Worm (Caenorhabditis elegans) whole organism, L2 larva: ENCODE measurements around the gene Y43F8B.23.

Experiments used
- C34F6.9 ChIP-seq: fragments of 150-350 bp; optimal IDR thresholded peaks from 2 replicates; lab custom pipeline; 2014; ENCODE audit warnings: missing biosample characterization, missing genetic modification characterization
- F13H6.1 ChIP-seq: sonication (generic microtip); optimal IDR thresholded peaks from 2 replicates; lab custom pipeline; 2016; ENCODE audit warnings: missing genetic modification characterization, missing compliant biosample characterization
- R02D3.7 ChIP-seq: fragments of 150-350 bp; optimal IDR thresholded peaks from 2 replicates; lab custom pipeline; 2014; ENCODE audit warnings: missing biosample characterization, missing genetic modification characterization
- Y55F3AM.14 ChIP-seq: fragments of 200-800 bp; sonication (Bioruptor generic); optimal IDR thresholded peaks from 2 replicates; lab custom pipeline; 2018; ENCODE audit warnings: mild to moderate bottlenecking, missing genetic modification characterization, missing compliant biosample characterization
- ZK546.5 ChIP-seq: sonication (generic microtip); optimal IDR thresholded peaks from 2 replicates; lab custom pipeline; 2017; ENCODE audit warnings: missing biosample characterization, missing genetic modification characterization
- aly-2 ChIP-seq: fragments of 150-350 bp; optimal IDR thresholded peaks from 2 replicates; lab custom pipeline; 2014; ENCODE audit warnings: missing biosample characterization, missing genetic modification characterization
- ama-1 ChIP-seq: fragments of 150-350 bp; optimal IDR thresholded peaks from 2 replicates; lab custom pipeline; 2018; ENCODE audit warnings: inconsistent platforms
- blmp-1 ChIP-seq: sonication (generic microtip); optimal IDR thresholded peaks from 2 replicates; lab custom pipeline; 2017; ENCODE audit warnings: missing genetic modification characterization, mild to moderate bottlenecking, missing compliant biosample characterization, antibody characterized with exemption, moderate library complexity; ENCODE audit not compliant: insufficient read depth
- ceh-16 ChIP-seq: fragments of 150-350 bp; optimal IDR thresholded peaks from 2 replicates; lab custom pipeline; 2014; ENCODE audit warnings: missing biosample characterization, missing genetic modification characterization
- ceh-82 ChIP-seq: fragments of 150-350 bp; optimal IDR thresholded peaks from 2 replicates; lab custom pipeline; 2014; ENCODE audit warnings: missing biosample characterization, missing genetic modification characterization
- crh-2 ChIP-seq: sonication (generic microtip); optimal IDR thresholded peaks from 2 replicates; lab custom pipeline; 2017; ENCODE audit warnings: missing biosample characterization, missing genetic modification characterization
- egl-27 ChIP-seq: sonication (generic microtip); optimal IDR thresholded peaks from 3 replicates; lab custom pipeline; 2017; ENCODE audit warnings: missing biosample characterization, missing genetic modification reagents, missing genetic modification characterization
- elt-1 ChIP-seq: fragments of 150-350 bp; optimal IDR thresholded peaks from 2 replicates; lab custom pipeline; 2014; ENCODE audit warnings: missing biosample characterization, missing genetic modification characterization
- elt-3 ChIP-seq: sonication (generic microtip); optimal IDR thresholded peaks from 2 replicates; lab custom pipeline; 2017; ENCODE audit warnings: missing biosample characterization, missing genetic modification characterization
- gmeb-1 ChIP-seq: fragments of 150-350 bp; optimal IDR thresholded peaks from 2 replicates; lab custom pipeline; 2014; ENCODE audit warnings: missing biosample characterization, missing genetic modification characterization
- lin-13 ChIP-seq: fragments of 150-350 bp; optimal IDR thresholded peaks from 2 replicates; lab custom pipeline; 2014; ENCODE audit warnings: missing biosample characterization, missing genetic modification reagents, missing genetic modification characterization
- lin-39 ChIP-seq: fragments of 150-350 bp; optimal IDR thresholded peaks from 2 replicates; lab custom pipeline; 2014; ENCODE audit warnings: missing biosample characterization, missing genetic modification reagents, missing genetic modification characterization
- lsy-2 ChIP-seq, 2 experiments: fragments of 150-350 bp in 1 of 2; sonication (generic microtip) in 1 of 2; optimal IDR thresholded peaks; 2 replicates each; lab custom pipeline; 2014 to 2017; ENCODE audit warnings: missing biosample characterization in 2 of 2, missing genetic modification characterization in 2 of 2
- mbf-1 ChIP-seq: sonication (generic microtip); optimal IDR thresholded peaks from 2 replicates; lab custom pipeline; 2017; ENCODE audit warnings: missing biosample characterization, missing genetic modification characterization
- mdl-1 ChIP-seq, 2 experiments: fragments of 150-350 bp in 1 of 2; sonication (generic microtip) in 1 of 2; optimal IDR thresholded peaks; 2 replicates each; lab custom pipeline; 2017; ENCODE audit warnings: missing biosample characterization in 2 of 2, missing genetic modification characterization in 2 of 2
- nhr-129 ChIP-seq: fragments of 150-350 bp; optimal IDR thresholded peaks from 2 replicates; lab custom pipeline; 2014; ENCODE audit warnings: missing biosample characterization, missing genetic modification characterization
- nhr-21 ChIP-seq: fragments of 150-350 bp; optimal IDR thresholded peaks from 2 replicates; lab custom pipeline; 2014; ENCODE audit warnings: missing biosample characterization, missing genetic modification characterization
- nhr-23 ChIP-seq: fragments of 150-350 bp; optimal IDR thresholded peaks from 2 replicates; lab custom pipeline; 2014; ENCODE audit warnings: missing biosample characterization, missing genetic modification reagents, missing genetic modification characterization
- nhr-237 ChIP-seq: fragments of 150-350 bp; optimal IDR thresholded peaks from 2 replicates; lab custom pipeline; 2014; ENCODE audit warnings: missing biosample characterization, missing genetic modification characterization
- nhr-25 ChIP-seq: fragments of 150-350 bp; sonication (generic microtip); optimal IDR thresholded peaks from 3 replicates; lab custom pipeline; 2014; ENCODE audit warnings: missing biosample characterization, missing genetic modification characterization
- nhr-77 ChIP-seq: fragments of 150-350 bp; optimal IDR thresholded peaks from 2 replicates; lab custom pipeline; 2014; ENCODE audit warnings: missing biosample characterization, missing genetic modification characterization
- peb-1 ChIP-seq: fragments of 150-350 bp; optimal IDR thresholded peaks from 2 replicates; lab custom pipeline; 2014; ENCODE audit warnings: missing biosample characterization, missing genetic modification characterization
- sem-4 ChIP-seq: fragments of 150-350 bp; optimal IDR thresholded peaks from 2 replicates; lab custom pipeline; 2014; ENCODE audit warnings: missing biosample characterization, missing genetic modification reagents, missing genetic modification characterization
- skn-1 ChIP-seq: sonication (generic microtip); optimal IDR thresholded peaks from 2 replicates; lab custom pipeline; 2017; ENCODE audit warnings: missing biosample characterization, missing genetic modification characterization
- sma-3 ChIP-seq: sonication (generic microtip); optimal IDR thresholded peaks from 2 replicates; lab custom pipeline; 2016; ENCODE audit warnings: missing genetic modification reagents, missing genetic modification characterization, missing compliant biosample characterization
- sma-9 ChIP-seq, 2 experiments: fragments of 150-350 bp in 1 of 2; sonication (generic microtip) in 1 of 2; optimal IDR thresholded peaks; 2 replicates each; lab custom pipeline; 2014 to 2016; ENCODE audit warnings: missing genetic modification characterization in 2 of 2, mild to moderate bottlenecking in 1 of 2, missing biosample characterization in 1 of 2, missing compliant biosample characterization in 1 of 2, missing genetic modification reagents in 1 of 2, moderate library complexity in 1 of 2
- snpc-4 ChIP-seq: fragments of 150-350 bp; optimal IDR thresholded peaks from 2 replicates; lab custom pipeline; 2014; ENCODE audit warnings: missing biosample characterization, missing genetic modification characterization
- unc-55 ChIP-seq: fragments of 150-350 bp; sonication (generic microtip); optimal IDR thresholded peaks from 3 replicates; lab custom pipeline; 2014; ENCODE audit warnings: missing biosample characterization, missing genetic modification reagents, missing genetic modification characterization
- unc-62 ChIP-seq: fragments of 150-350 bp; optimal IDR thresholded peaks from 2 replicates; lab custom pipeline; 2014; ENCODE audit warnings: missing biosample characterization, missing genetic modification reagents, missing genetic modification characterization
- zag-1 ChIP-seq: fragments of 150-350 bp; optimal IDR thresholded peaks from 2 replicates; lab custom pipeline; 2014; ENCODE audit warnings: missing biosample characterization, missing genetic modification characterization
- ztf-11 ChIP-seq: sonication (generic microtip); optimal IDR thresholded peaks from 2 replicates; lab custom pipeline; 2017; ENCODE audit warnings: missing biosample characterization, missing genetic modification characterization
- ztf-4 ChIP-seq: fragments of 150-350 bp; optimal IDR thresholded peaks from 2 replicates; lab custom pipeline; 2014; ENCODE audit warnings: missing biosample characterization, missing genetic modification characterization

Y43F8B.23 gene

ce11 chrV:19484507-19484906 is 17.1 kb upstream of the Y43F8B.23 start, which contains the start of gene Y43F8B.17:
Gene Y43F8B.17, plus strand, starts transcription at chrV:19484721.
- TF ChIP-seq Y55F3AM.14 (GFP tag; lab: Kevin White, UChicago) = no peak
- no peak for TF ChIP-seq nhr-21 (tag; lab: Kevin White, UChicago)
- no peak for TF ChIP-seq zag-1 (tag; lab: Kevin White, UChicago)
- no peak for TF ChIP-seq R02D3.7 (tag; lab: Kevin White, UChicago)
- no peak for TF ChIP-seq nhr-77 (tag; lab: Kevin White, UChicago)
- no peak for TF ChIP-seq elt-1 (tag; lab: Kevin White, UChicago)
- TF ChIP-seq nhr-237 = no peak
- TF ChIP-seq snpc-4 (tag; lab: Kevin White, UChicago) = no peak
- TF ChIP-seq ceh-82 = no peak
- TF ChIP-seq C34F6.9 = no peak
- TF ChIP-seq nhr-129 (tag; lab: Kevin White, UChicago) = no peak
- TF ChIP-seq elt-3 (tag; lab: Kevin White, UChicago) = no peak
- no peak for TF ChIP-seq ama-1 (lab: Kevin White, UChicago)
- TF ChIP-seq ztf-4 (tag; lab: Kevin White, UChicago) = no peak
- no peak for TF ChIP-seq ztf-11 (tag; lab: Kevin White, UChicago)
- TF ChIP-seq sma-9 (GFP tag; optimal IDR thresholded peaks at IDR 0.05; lab: Kevin White, UChicago) = no peak
- TF ChIP-seq sma-9 (tag; optimal IDR thresholded peaks at IDR 0.05; lab: Kevin White, UChicago) = no peak
- no peak for TF ChIP-seq mbf-1 (tag; lab: Kevin White, UChicago)
- TF ChIP-seq mdl-1 (tag; optimal IDR thresholded peaks at IDR 0.05; lab: Kevin White, UChicago) = no peak
- TF ChIP-seq ZK546.5 (tag; lab: Kevin White, UChicago) = no peak
- TF ChIP-seq unc-62 (GFP tag; lab: Kevin White, UChicago) = no peak
- TF ChIP-seq, all 48 proteins: peak for 0

- no peak for TF ChIP-seq lsy-2 (tag; optimal IDR thresholded peaks at IDR 0.05; lab: Kevin White, UChicago)
- TF ChIP-seq crh-2 (tag; lab: Kevin White, UChicago) = no peak
- TF ChIP-seq zag-1 (tag; lab: Kevin White, UChicago) = no peak
- no peak for TF ChIP-seq skn-1 (tag; lab: Kevin White, UChicago)
- TF ChIP-seq egl-27 (tag; lab: Kevin White, UChicago) = no peak
- no peak for TF ChIP-seq unc-62 (GFP tag; lab: Kevin White, UChicago)
- TF ChIP-seq unc-55 = no peak
- TF ChIP-seq elt-3 (tag; lab: Kevin White, UChicago) = no peak
- TF ChIP-seq blmp-1 = no peak
- TF ChIP-seq F13H6.1 = no peak
- TF ChIP-seq aly-2 (tag; lab: Kevin White, UChicago) = no peak
- TF ChIP-seq lin-13 (GFP tag; lab: Kevin White, UChicago) = no peak
- TF ChIP-seq gmeb-1 (tag; lab: Kevin White, UChicago) = no peak
Measured at ce11 chrV:19482535-19482934, 15.1 kb upstream of the Y43F8B.23 start, which contains the start of gene Y43F8B.22. Gene Y43F8B.22, plus strand, starts transcription at chrV:19482835.

DNA sequence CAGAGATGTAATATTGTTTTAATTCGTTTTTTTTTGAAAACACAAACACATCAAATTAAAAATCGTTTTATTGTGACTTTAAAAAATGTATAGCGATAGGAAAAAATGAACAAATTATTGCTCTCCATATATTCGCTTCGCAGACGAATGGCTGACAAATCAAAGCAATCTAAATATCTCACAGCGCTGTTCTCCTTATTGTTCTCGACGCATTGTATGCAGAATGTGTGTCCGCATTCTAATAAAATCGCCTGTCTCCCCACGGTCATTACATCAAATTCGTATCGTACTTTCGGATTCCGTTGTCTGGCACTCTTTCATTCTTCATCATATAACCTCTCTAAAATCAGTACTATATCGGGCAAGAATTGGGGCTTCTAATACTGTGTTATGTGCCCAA is 10.4 kb upstream of the Y43F8B.23 start, which contains the start of gene Y43F8B.9:
Y43F8B.9 (plus strand) TSS at position 301 of the 400 bp plus-strand sequence.
- no peak for TF ChIP-seq gmeb-1 (tag; lab: Kevin White, UChicago)
- no peak for TF ChIP-seq nhr-237
- no peak for TF ChIP-seq ceh-16 (tag; lab: Kevin White, UChicago)
- TF ChIP-seq ceh-82 = no peak
- no peak for TF ChIP-seq unc-55
- no peak for TF ChIP-seq unc-62 (GFP tag; lab: Kevin White, UChicago)
- no peak for TF ChIP-seq sem-4 (tag; lab: Kevin White, UChicago)
- TF ChIP-seq zag-1 (tag; lab: Kevin White, UChicago) = no peak
- TF ChIP-seq nhr-25 (tag; lab: Kevin White, UChicago) = no peak
- TF ChIP-seq nhr-23 (tag; lab: Kevin White, UChicago) = no peak
- no peak for TF ChIP-seq sma-9 (GFP tag; optimal IDR thresholded peaks at IDR 0.05; lab: Kevin White, UChicago)
- TF ChIP-seq sma-9 (tag; optimal IDR thresholded peaks at IDR 0.05; lab: Kevin White, UChicago) = no peak
- TF ChIP-seq mdl-1 (tag; optimal IDR thresholded peaks at IDR 0.05; lab: Kevin White, UChicago) = no peak
- no peak for TF ChIP-seq skn-1 (tag; lab: Kevin White, UChicago)
- no peak for TF ChIP-seq ZK546.5 (tag; lab: Kevin White, UChicago)
- TF ChIP-seq lin-13 (GFP tag; lab: Kevin White, UChicago) = no peak
- no peak for TF ChIP-seq lin-39 (tag; lab: Kevin White, UChicago)
- no peak for TF ChIP-seq blmp-1
- TF ChIP-seq crh-2 (tag; lab: Kevin White, UChicago) = no peak
- TF ChIP-seq, all 48 proteins: peak for 0

DNA sequence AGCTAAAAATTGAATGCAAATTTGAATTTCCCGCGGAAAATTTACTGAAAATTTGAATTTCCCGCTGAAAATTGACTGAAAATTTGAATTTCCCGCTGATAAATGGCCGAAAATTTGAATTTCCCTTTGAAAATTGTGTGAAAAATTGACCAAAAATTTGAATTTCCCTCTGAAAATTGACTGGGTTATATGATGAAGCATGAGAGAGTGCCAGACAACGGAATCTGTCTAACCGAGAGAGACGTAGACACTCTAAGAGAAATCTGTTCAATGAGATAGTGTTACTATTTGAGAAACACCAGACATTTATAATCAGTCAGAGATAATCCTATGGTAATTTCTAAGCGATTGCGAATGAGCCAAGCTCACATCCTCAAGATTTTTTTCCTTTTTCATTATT is 9.9 kb upstream of the Y43F8B.23 start:
- TF ChIP-seq nhr-23 (tag; lab: Kevin White, UChicago) = no peak
- no peak for TF ChIP-seq Y55F3AM.14 (GFP tag; lab: Kevin White, UChicago)
- TF ChIP-seq unc-62 (GFP tag; lab: Kevin White, UChicago) = no peak
- no peak for TF ChIP-seq peb-1
- TF ChIP-seq egl-27 (tag; lab: Kevin White, UChicago) = no peak
- TF ChIP-seq sma-3 (GFP tag; lab: Kevin White, UChicago) = no peak
- TF ChIP-seq nhr-77 (tag; lab: Kevin White, UChicago) = no peak
- TF ChIP-seq, all 48 proteins: peak for 0
